Worm (Caenorhabditis elegans): Measurements from ENCODE around the gene Y48A6C.4.

ce11 chrIII:11090870-11091386, 28.7 kb upstream of the Y48A6C.4 start:
- no peak for TF ChIP-seq tra-4 (tag; optimal IDR thresholded peaks at IDR 0.05)
- TF ChIP-seq tbx-11 (GFP tag; IDR thresholded peaks at IDR 0.05), result no peak
- TF ChIP-seq F13C5.2 (tag; optimal IDR thresholded peaks at IDR 0.05), result no peak
- peak; percentile 46 for TF ChIP-seq ama-1 (optimal IDR thresholded peaks at IDR 0.05)

Measured in whole organism, early embryonic.